Fruit fly (Drosophila melanogaster): ENCODE results near the gene Eig71Eh.

The Eig71Eh gene

dm6 chr3L:15624097-15624496 lies 35.1 kb downstream of the Eig71Eh start:
- TF ChIP-seq CG2129 (GFP tag; IDR thresholded peaks at IDR 0.05; ENCODE audit: partially characterized antibody): no peak
- TF ChIP-seq ase (GFP tag; IDR thresholded peaks at IDR 0.05): peak; percentile 50; the same call in 1 of the 3 replicates
- TF ChIP-seq kni (GFP tag; optimal IDR thresholded peaks at IDR 0.05): peak; percentile 18
- peak; percentile 17 for TF ChIP-seq abd-A (tag; optimal IDR thresholded peaks at IDR 0.05)
- no peak for TF ChIP-seq CG1602 (GFP tag; optimal IDR thresholded peaks at IDR 0.05)
- no peak for TF ChIP-seq CG4404 (GFP tag; IDR thresholded peaks at IDR 0.05)
- TF ChIP-seq fd96Cb (tag; optimal IDR thresholded peaks at IDR 0.05): no peak
- TF ChIP-seq seq (GFP tag; IDR thresholded peaks at IDR 0.05): peak; percentile 74; the same call in 1 of the 2 replicates
- TF ChIP-seq nerfin-1 (tag; optimal IDR thresholded peaks at IDR 0.05): peak; percentile 33
- TF ChIP-seq vnd (GFP tag; IDR thresholded peaks at IDR 0.05; ENCODE audit: partially characterized antibody): no peak
- no peak for TF ChIP-seq danr (GFP tag; IDR thresholded peaks at IDR 0.05)
- no peak for TF ChIP-seq CG2875 (GFP tag; optimal IDR thresholded peaks at IDR 0.05)
- no peak for TF ChIP-seq CG13424 (tag; optimal IDR thresholded peaks at IDR 0.05)
- 0 out of 3 replicates have a peak, but pooled peaks have one; percentile 12 for TF ChIP-seq zfh1 (GFP tag; IDR thresholded peaks at IDR 0.05)
- TF ChIP-seq fd64A (GFP tag; optimal IDR thresholded peaks at IDR 0.05): no peak
- TF ChIP-seq CG8924 (tag; optimal IDR thresholded peaks at IDR 0.05): peak; percentile 35
- peak; percentile 27 for TF ChIP-seq gsb-n (tag; optimal IDR thresholded peaks at IDR 0.05)
- TF ChIP-seq pros (GFP tag; optimal IDR thresholded peaks at IDR 0.05): peak; percentile 72
- no peak for TF ChIP-seq CG4424 (GFP tag; optimal IDR thresholded peaks at IDR 0.05)
- TF ChIP-seq Trl (optimal IDR thresholded peaks at IDR 0.05): peak in 1 of 2 experiments; percentile 19
- no peak for TF ChIP-seq Trl (GFP tag; optimal IDR thresholded peaks at IDR 0.05)

DNA sequence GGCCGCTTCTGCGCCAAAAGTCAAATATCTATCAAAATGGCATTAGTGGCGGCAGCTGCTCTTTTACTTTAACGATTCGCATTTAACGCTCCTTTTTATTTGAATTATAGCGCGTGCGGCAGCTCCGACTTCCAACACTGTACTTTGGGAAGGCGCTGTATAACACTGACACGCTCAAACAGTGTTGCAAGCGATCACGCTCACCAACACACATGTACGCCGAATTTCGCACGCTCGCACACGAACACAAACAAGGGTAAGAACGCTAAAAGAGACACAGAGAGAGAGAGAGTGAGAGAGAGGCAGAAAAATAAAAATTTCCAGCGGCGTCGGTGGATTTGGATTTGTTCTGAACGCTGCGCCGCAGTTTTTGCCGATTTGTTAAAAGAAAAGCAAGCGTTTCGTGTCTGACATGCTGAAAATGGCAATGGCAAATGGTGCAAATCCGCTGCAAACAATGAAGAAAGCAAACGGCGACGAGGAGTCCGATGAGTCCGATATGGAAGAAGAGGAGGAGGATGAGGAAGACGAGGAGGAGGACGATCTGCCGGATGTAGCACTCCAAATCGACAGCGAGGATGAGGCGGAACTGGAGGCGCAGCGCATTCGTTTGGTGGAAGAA lies 39.5 kb downstream of the Eig71Eh start, which contains the start of gene Phs:
Gene Phs, plus strand, starts transcription at position 276 of the 622 bp plus-strand sequence.
- peak; percentile 59 for TF ChIP-seq corto (GFP tag; optimal IDR thresholded peaks at IDR 0.05)
- peak; percentile 90 for TF ChIP-seq her (GFP tag; optimal IDR thresholded peaks at IDR 0.05)
- peak; percentile 36 for TF ChIP-seq nmo (GFP tag; optimal IDR thresholded peaks at IDR 0.05)
- peak; percentile 80 for TF ChIP-seq Gug (GFP tag; IDR thresholded peaks at IDR 0.05)
- peak; percentile 84 for TF ChIP-seq Bdp1 (GFP tag; optimal IDR thresholded peaks at IDR 0.05)
- peak; percentile 90 for TF ChIP-seq CG11456 (GFP tag; IDR thresholded peaks at IDR 0.05)
- peak; percentile 65 for TF ChIP-seq tgo (GFP tag; IDR thresholded peaks at IDR 0.05)
- TF ChIP-seq insv (GFP tag; optimal IDR thresholded peaks at IDR 0.05): peak in 1 of 2 experiments; percentile 30
- peak; percentile 78 for TF ChIP-seq CG6791 (GFP tag; IDR thresholded peaks at IDR 0.05; ENCODE audit: partially characterized antibody)
- peak; percentile 46; the same call in 1 of the 2 replicates for TF ChIP-seq CG31441 (GFP tag; IDR thresholded peaks at IDR 0.05)
- no peak for TF ChIP-seq Lim3 (GFP tag; IDR thresholded peaks at IDR 0.05)
- peak; percentile 20 for TF ChIP-seq CG15479 (GFP tag; optimal IDR thresholded peaks at IDR 0.05)
- TF ChIP-seq dmrt11E (tag; optimal IDR thresholded peaks at IDR 0.05): peak; percentile 45
- peak; percentile 86 for TF ChIP-seq HmgZ (tag; optimal IDR thresholded peaks at IDR 0.05)
- TF ChIP-seq CG11560 (tag; IDR thresholded peaks at IDR 0.05): no peak
- TF ChIP-seq pzg (GFP tag; optimal IDR thresholded peaks at IDR 0.05): peak; percentile 85
- TF ChIP-seq CG15269 (tag; optimal IDR thresholded peaks at IDR 0.05): peak; percentile 47
- no peak for TF ChIP-seq CG15073 (GFP tag; optimal IDR thresholded peaks at IDR 0.05)
- TF ChIP-seq Nf-YC (tag; optimal IDR thresholded peaks at IDR 0.05): peak; percentile 46
- TF ChIP-seq CG6813 (GFP tag; optimal IDR thresholded peaks at IDR 0.05): peak; percentile 72
- peak; percentile 73 for TF ChIP-seq Atf-2 (GFP tag; optimal IDR thresholded peaks at IDR 0.05)
- TF ChIP-seq CG9932 (GFP tag; IDR thresholded peaks at IDR 0.05): peak; percentile 96
- peak; percentile 68 for TF ChIP-seq CG30431 (GFP tag; optimal IDR thresholded peaks at IDR 0.05)
- peak; percentile 83 for TF ChIP-seq CG18599 (GFP tag; optimal IDR thresholded peaks at IDR 0.05)
- TF ChIP-seq CG2199 (GFP tag; IDR thresholded peaks at IDR 0.05): peak; percentile 71; the same call in 1 of the 3 replicates
- peak; percentile 76 for TF ChIP-seq bcd (GFP tag; optimal IDR thresholded peaks at IDR 0.05)
- peak; percentile 98 for TF ChIP-seq Dp (GFP tag; optimal IDR thresholded peaks at IDR 0.05)
- TF ChIP-seq jumu (GFP tag; optimal IDR thresholded peaks at IDR 0.05): peak; percentile 90
- TF ChIP-seq klu (GFP tag; IDR thresholded peaks at IDR 0.05): peak; percentile 73

Measured in whole organism, embryonic.